Fruit fly (Drosophila melanogaster) whole organism, embryonic: ENCODE measurements around the gene Jhbp7.

Experiments
- BEAF-32 ChIP-seq: fragments of 200-800 bp; sonication (Bioruptor generic); optimal IDR thresholded peaks from 3 replicates; lab custom pipeline; 2017; ENCODE audit warnings: missing biosample characterization, missing genetic modification characterization, mild to moderate bottlenecking, moderate library complexity, missing genetic modification reagents
- CG10274 ChIP-seq: fragments of 200-800 bp; sonication (Bioruptor generic); optimal IDR thresholded peaks from 3 replicates; lab custom pipeline; 2017; ENCODE audit warnings: missing biosample characterization, mild to moderate bottlenecking, missing genetic modification characterization
- CG10959 ChIP-seq: fragments of 200-800 bp; sonication (Bioruptor generic); IDR thresholded peaks from 2 replicates; pipeline ENCODE4 v1.3.6; 2022; ENCODE audit warnings: missing biosample characterization, missing genetic modification characterization
- CG11398 ChIP-seq: fragments of 200-800 bp; sonication (Bioruptor generic); optimal IDR thresholded peaks from 2 replicates; lab custom pipeline; 2016; ENCODE audit warnings: missing biosample characterization, missing genetic modification characterization
- CG11456 ChIP-seq: fragments of 200-800 bp; sonication (Bioruptor generic); IDR thresholded peaks from 3 replicates; pipeline ENCODE4 v1.3.6; 2022; ENCODE audit warnings: missing biosample characterization, missing genetic modification characterization
- CG11696 ChIP-seq: fragments of 200-800 bp; sonication (Bioruptor generic); IDR thresholded peaks from 2 replicates; pipeline ENCODE4 v1.3.6; 2022; ENCODE audit warnings: missing biosample characterization, missing genetic modification characterization
- CG12219 ChIP-seq: fragments of 200-800 bp; sonication (Bioruptor generic); optimal IDR thresholded peaks from 3 replicates; lab custom pipeline; 2018; ENCODE audit warnings: missing biosample characterization, mild to moderate bottlenecking, missing genetic modification characterization
- CG1602 ChIP-seq: fragments of 200-800 bp; sonication (Bioruptor generic); optimal IDR thresholded peaks from 3 replicates; lab custom pipeline; 2016; ENCODE audit warnings: missing biosample characterization, missing genetic modification characterization
- CG16863 ChIP-seq: fragments of 200-800 bp; sonication (Bioruptor generic); optimal IDR thresholded peaks from 3 replicates; lab custom pipeline; 2016; ENCODE audit warnings: missing biosample characterization, missing genetic modification characterization
- CG18619 ChIP-seq: fragments of 200-800 bp; sonication (Bioruptor generic); optimal IDR thresholded peaks from 3 replicates; lab custom pipeline; 2017; ENCODE audit warnings: missing biosample characterization, mild to moderate bottlenecking, missing genetic modification characterization
- CG30431 ChIP-seq: fragments of 200-800 bp; sonication (Bioruptor generic); optimal IDR thresholded peaks from 2 replicates; lab custom pipeline; 2017; ENCODE audit warnings: missing biosample characterization, missing genetic modification characterization
- CG31441 ChIP-seq: fragments of 200-800 bp; sonication (Bioruptor generic); IDR thresholded peaks from 2 replicates; pipeline ENCODE4 v1.3.6; 2022; ENCODE audit warnings: missing biosample characterization, missing genetic modification characterization
- CG33557 ChIP-seq: fragments of 200-800 bp; sonication (Bioruptor generic); optimal IDR thresholded peaks from 2 replicates; lab custom pipeline; 2019; ENCODE audit warnings: missing biosample characterization, mild to moderate bottlenecking, missing genetic modification characterization, moderate library complexity
- CG34376 ChIP-seq: fragments of 200-800 bp; sonication (Bioruptor generic); optimal IDR thresholded peaks from 2 replicates; lab custom pipeline; 2018; ENCODE audit warnings: missing biosample characterization, mild to moderate bottlenecking, missing genetic modification characterization
- CG3726 ChIP-seq: fragments of 200-800 bp; sonication (Bioruptor generic); IDR thresholded peaks from 3 replicates; pipeline ENCODE4, ENCODE4 v1.3.6; 2022; ENCODE audit warnings: missing biosample characterization, missing genetic modification characterization
- CG4282 ChIP-seq: fragments of 200-800 bp; sonication (Bioruptor generic); optimal IDR thresholded peaks from 2 replicates; lab custom pipeline; 2016; ENCODE audit warnings: missing biosample characterization, missing genetic modification characterization
- CG5953 ChIP-seq: fragments of 200-800 bp; sonication (Bioruptor generic); IDR thresholded peaks from 2 replicates; pipeline ENCODE4 v1.3.6; 2022; ENCODE audit warnings: missing biosample characterization, missing genetic modification characterization
- CG6254 ChIP-seq: fragments of 200-800 bp; sonication (Bioruptor generic); optimal IDR thresholded peaks from 3 replicates; lab custom pipeline; 2017; ENCODE audit warnings: mild to moderate bottlenecking, missing biosample characterization, missing genetic modification reagents, missing genetic modification characterization
- CG6683 ChIP-seq: fragments of 200-800 bp; sonication (Bioruptor generic); optimal IDR thresholded peaks from 2 replicates; lab custom pipeline; 2017; ENCODE audit warnings: missing biosample characterization, mild to moderate bottlenecking, missing genetic modification characterization, missing genetic modification reagents
- CG7839 ChIP-seq: fragments of 200-800 bp; sonication (Bioruptor generic); optimal IDR thresholded peaks from 3 replicates; lab custom pipeline; 2018; ENCODE audit warnings: missing biosample characterization, mild to moderate bottlenecking, missing genetic modification characterization, moderate library complexity
- CG8281 ChIP-seq: fragments of 200-800 bp; sonication (Bioruptor generic); optimal IDR thresholded peaks from 2 replicates; lab custom pipeline; 2018; ENCODE audit warnings: missing biosample characterization, mild to moderate bottlenecking, missing genetic modification characterization, moderate library complexity
- CG8359 ChIP-seq: fragments of 200-800 bp; sonication (Bioruptor generic); optimal IDR thresholded peaks from 2 replicates; lab custom pipeline; 2017; ENCODE audit warnings: missing biosample characterization, mild to moderate bottlenecking, missing genetic modification characterization, borderline replicate concordance
- CG9609 ChIP-seq: fragments of 200-800 bp; sonication (Bioruptor generic); optimal IDR thresholded peaks from 3 replicates; lab custom pipeline; 2016; ENCODE audit warnings: missing biosample characterization, missing genetic modification characterization
- CG9727 ChIP-seq: fragments of 200-800 bp; sonication (Bioruptor generic); optimal IDR thresholded peaks from 3 replicates; lab custom pipeline; 2017; ENCODE audit warnings: missing biosample characterization, mild to moderate bottlenecking, missing genetic modification characterization
- CkIIα-i1 ChIP-seq: fragments of 200-800 bp; sonication (Bioruptor generic); IDR thresholded peaks from 2 replicates; pipeline ENCODE4 v1.3.6; 2022; ENCODE audit warnings: missing biosample characterization, missing genetic modification characterization
- Max ChIP-seq: fragments of 200-800 bp; sonication (Bioruptor generic); optimal IDR thresholded peaks from 2 replicates; lab custom pipeline; 2016; ENCODE audit warnings: missing biosample characterization, mild to moderate bottlenecking, missing genetic modification characterization
- NC2α ChIP-seq: fragments of 200-800 bp; sonication (Bioruptor generic); optimal IDR thresholded peaks from 2 replicates; lab custom pipeline; 2016; ENCODE audit warnings: missing biosample characterization, missing genetic modification characterization
- NK7.1 ChIP-seq: fragments of 200-800 bp; sonication (Bioruptor generic); optimal IDR thresholded peaks from 3 replicates; lab custom pipeline; 2016; ENCODE audit warnings: missing biosample characterization, missing genetic modification characterization
- NfI ChIP-seq: fragments of 200-800 bp; sonication (Bioruptor generic); optimal IDR thresholded peaks from 3 replicates; lab custom pipeline; 2018; ENCODE audit warnings: missing biosample characterization, mild to moderate bottlenecking, missing genetic modification characterization, moderate library complexity
- PHDP ChIP-seq: fragments of 200-800 bp; sonication (Bioruptor generic); optimal IDR thresholded peaks from 3 replicates; lab custom pipeline; 2018; ENCODE audit warnings: missing biosample characterization, mild to moderate bottlenecking, missing genetic modification characterization, moderate library complexity
- ac ChIP-seq: fragments of 200-800 bp; sonication (Bioruptor generic); optimal IDR thresholded peaks from 3 replicates; lab custom pipeline; 2017; ENCODE audit warnings: missing biosample characterization, mild to moderate bottlenecking, missing genetic modification characterization
- caup ChIP-seq: fragments of 200-800 bp; sonication (Bioruptor generic); optimal IDR thresholded peaks from 3 replicates; lab custom pipeline; 2017; ENCODE audit warnings: missing biosample characterization, mild to moderate bottlenecking, missing genetic modification characterization, moderate library complexity; ENCODE audit not compliant: severe bottlenecking
- chif ChIP-seq, 2 experiments: fragments of 200-800 bp; sonication (Bioruptor generic); optimal IDR thresholded peaks; 3 replicates each; lab custom pipeline; 2016; ENCODE audit warnings: missing biosample characterization in 2 of 2, missing genetic modification characterization in 2 of 2
- croc ChIP-seq: fragments of 200-800 bp; sonication (Bioruptor generic); conservative IDR thresholded peaks from 3 replicates; pipeline ENCODE4 v1.3.6; 2022; ENCODE audit warnings: missing biosample characterization, missing genetic modification characterization
- danr ChIP-seq: fragments of 200-800 bp; sonication (Bioruptor generic); IDR thresholded peaks from 2 replicates; pipeline ENCODE4 v1.3.6; 2022; ENCODE audit warnings: missing biosample characterization, missing genetic modification characterization
- dysf ChIP-seq: fragments of 200-800 bp; sonication (Bioruptor generic); IDR thresholded peaks from 3 replicates; pipeline ENCODE4 v1.3.6; 2022; ENCODE audit warnings: missing biosample characterization, missing genetic modification characterization
- esg ChIP-seq: fragments of 200-800 bp; sonication (Bioruptor generic); conservative IDR thresholded peaks from 2 replicates; pipeline ENCODE4 v1.3.6; 2022; ENCODE audit warnings: missing biosample characterization, missing genetic modification characterization
- eyg ChIP-seq: fragments of 200-800 bp; sonication (Bioruptor generic); optimal IDR thresholded peaks from 3 replicates; lab custom pipeline; 2016; ENCODE audit warnings: missing biosample characterization, missing genetic modification characterization
- gsb ChIP-seq: fragments of 200-800 bp; sonication (Bioruptor generic); IDR thresholded peaks from 2 replicates; pipeline ENCODE4 v1.3.6; 2022; ENCODE audit warnings: missing biosample characterization, missing genetic modification characterization
- ham ChIP-seq: fragments of 200-800 bp; sonication (Bioruptor generic); IDR thresholded peaks from 2 replicates; pipeline ENCODE4 v1.3.6; 2022; ENCODE audit warnings: missing biosample characterization, missing genetic modification characterization
- maf-S ChIP-seq: fragments of 200-800 bp; sonication (Bioruptor generic); optimal IDR thresholded peaks from 2 replicates; lab custom pipeline; 2016; ENCODE audit warnings: missing biosample characterization, missing genetic modification characterization
- org-1 ChIP-seq: fragments of 200-800 bp; sonication (Bioruptor generic); optimal IDR thresholded peaks from 2 replicates; lab custom pipeline; 2017; ENCODE audit warnings: missing biosample characterization, missing genetic modification characterization
- psq ChIP-seq: fragments of 200-800 bp; sonication (Bioruptor generic); optimal IDR thresholded peaks from 2 replicates; lab custom pipeline; 2017; ENCODE audit warnings: missing biosample characterization, missing genetic modification characterization
- sc ChIP-seq, 3 experiments: fragments of >200 bp in 2 of 3; fragments of 200-800 bp in 1 of 3; sonication (Bioruptor generic) in 1 of 3; optimal IDR thresholded peaks; 2 replicates in 2 of 3; 3 replicates in 1 of 3; lab custom pipeline; 2017; ENCODE audit warnings: mild to moderate bottlenecking in 1 of 3, missing biosample characterization in 1 of 3, missing genetic modification characterization in 1 of 3, missing genetic modification reagents in 1 of 3
- sens ChIP-seq: fragments of 200-800 bp; sonication (Bioruptor generic); peaks from one replicate; lab custom pipeline; 2016; ENCODE audit warnings: missing biosample characterization, missing genetic modification characterization
- slou ChIP-seq: fragments of 200-800 bp; sonication (Bioruptor generic); optimal IDR thresholded peaks from 3 replicates; lab custom pipeline; 2016; ENCODE audit warnings: missing biosample characterization, missing genetic modification characterization
- slp2 ChIP-seq: fragments of 200-800 bp; sonication (Bioruptor generic); optimal IDR thresholded peaks from 2 replicates; lab custom pipeline; 2016; ENCODE audit warnings: missing biosample characterization, missing genetic modification characterization
- ttk ChIP-seq: fragments of 200-800 bp; sonication (Bioruptor generic); IDR thresholded peaks from 2 replicates; pipeline ENCODE4 v2.1.2; 2022; ENCODE audit warnings: missing biosample characterization, missing genetic modification characterization
- unpg ChIP-seq: fragments of 200-800 bp; sonication (Bioruptor generic); optimal IDR thresholded peaks from 3 replicates; lab custom pipeline; 2018; ENCODE audit warnings: missing biosample characterization, mild to moderate bottlenecking, missing genetic modification characterization, moderate library complexity
- z ChIP-seq: fragments of 200-800 bp; sonication (Bioruptor generic); IDR thresholded peaks from 3 replicates; pipeline ENCODE4 v1.3.6; 2022; ENCODE audit warnings: missing biosample characterization, missing genetic modification characterization

Jhbp7 gene

DNA sequence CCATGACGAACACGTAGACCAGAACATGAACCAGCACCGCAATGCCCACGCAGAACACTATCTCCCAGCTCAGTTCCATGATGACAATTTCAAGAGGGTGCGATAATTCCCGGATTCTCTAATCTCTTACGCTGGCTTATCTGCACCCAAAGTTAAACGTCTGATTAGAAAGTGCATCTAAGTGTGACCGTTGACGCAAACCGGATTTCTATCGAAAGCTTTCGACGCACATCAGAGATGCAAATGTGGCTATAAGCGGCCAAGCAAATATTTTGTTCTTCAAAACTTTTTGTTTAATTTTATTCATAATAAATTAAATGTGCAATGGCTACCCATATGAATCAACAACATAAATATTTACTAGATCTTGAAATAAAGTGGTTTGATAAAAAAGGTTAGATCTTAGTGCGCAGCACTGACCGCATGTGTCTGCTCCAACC is 24.9 kb downstream of the Jhbp7 start, which contains the start of the genes Kdsr and CG11858 (continued):
- TF ChIP-seq CG18619, result peak; percentile 25
- no peak for TF ChIP-seq slou (GFP tag; lab: Kevin White, UChicago)
- TF ChIP-seq CG30431 (GFP tag; lab: Kevin White, UChicago), result no peak
- peak; percentile 58; the same call in 1 of the 2 replicates for TF ChIP-seq danr (GFP tag; lab: Robert Waterston, UW)
- peak; percentile 91 for TF ChIP-seq sens (GFP tag; lab: Kevin White, UChicago)
- TF ChIP-seq CG11456 (GFP tag; lab: Robert Waterston, UW), result 0 out of 3 replicates have a peak, but pooled peaks have one; percentile 34
- no peak for TF ChIP-seq CG6254
- TF ChIP-seq Max (GFP tag; lab: Kevin White, UChicago), result peak; percentile 72
- peak; percentile 40 for TF ChIP-seq NfI
- TF ChIP-seq CG11696 (GFP tag; lab: Robert Waterston, UW), result no peak
- peak; percentile 12 for TF ChIP-seq CG1602 (GFP tag; lab: Kevin White, UChicago)
- TF ChIP-seq eyg, result no peak
- TF ChIP-seq PHDP (tag; lab: Kevin White, UChicago), result peak; percentile 75
- TF ChIP-seq ac (GFP tag; lab: Kevin White, UChicago), result no peak
- TF ChIP-seq CG10274 (GFP tag; lab: Kevin White, UChicago), result no peak
- TF ChIP-seq CG12219 (GFP tag; lab: Kevin White, UChicago), result no peak
- TF ChIP-seq CG6683 (GFP tag; lab: Kevin White, UChicago), result peak; percentile 32
- TF ChIP-seq ham (GFP tag; lab: Robert Waterston, UW), result no peak
- peak; percentile 52 for TF ChIP-seq BEAF-32 (GFP tag; lab: Kevin White, UChicago)
- TF ChIP-seq CG7839 (tag; lab: Kevin White, UChicago), result peak; percentile 64
- peak; percentile 40 for TF ChIP-seq maf-S
- TF ChIP-seq CG10959 (GFP tag; lab: Robert Waterston, UW), result 0 out of 2 replicates have a peak, but pooled peaks have one; percentile 34
- TF ChIP-seq CkIIα-i1, result no peak
- TF ChIP-seq CG33557, result peak; percentile 26
- no peak for TF ChIP-seq sc (optimal IDR thresholded peaks at IDR 0.05; lab: Kevin White, UChicago)
- no peak for TF ChIP-seq sc (GFP tag; optimal IDR thresholded peaks at IDR 0.05; lab: Kevin White, UChicago)
- TF ChIP-seq CG34376 (GFP tag; lab: Kevin White, UChicago), result peak; percentile 77
- TF ChIP-seq unpg (GFP tag; lab: Kevin White, UChicago), result peak; percentile 72
- TF ChIP-seq CG4282 (GFP tag; lab: Kevin White, UChicago), result no peak
- peak; percentile 35; the same call in 1 of the 2 replicates for TF ChIP-seq CG5953 (GFP tag; lab: Robert Waterston, UW)
- peak; percentile 43; the same call in 1 of the 2 replicates for TF ChIP-seq ttk (GFP tag; lab: Robert Waterston, UW)
- TF ChIP-seq esg (GFP tag; lab: Robert Waterston, UW), result peak; percentile 36; the same call in 1 of the 2 replicates
- TF ChIP-seq CG11398 (GFP tag; lab: Kevin White, UChicago), result no peak
- TF ChIP-seq CG9727 (GFP tag; lab: Kevin White, UChicago), result peak; percentile 53
- TF ChIP-seq NK7.1 (GFP tag; lab: Kevin White, UChicago), result no peak
- TF ChIP-seq gsb (GFP tag; lab: Robert Waterston, UW), result no peak
- no peak for TF ChIP-seq NC2α
- TF ChIP-seq slp2 (GFP tag; lab: Kevin White, UChicago), result no peak
- TF ChIP-seq CG3726, result no peak
- peak; percentile 7 for TF ChIP-seq CG8281 (tag; lab: Kevin White, UChicago)
- TF ChIP-seq CG9609, result peak; percentile 26
- peak; percentile 39; the same call in 1 of the 3 replicates for TF ChIP-seq croc (GFP tag; lab: Robert Waterston, UW)
- TF ChIP-seq psq (GFP tag; lab: Kevin White, UChicago), result peak; percentile 9
- TF ChIP-seq org-1 (GFP tag; lab: Kevin White, UChicago), result no peak
- peak; percentile 58 for TF ChIP-seq caup (GFP tag; lab: Kevin White, UChicago)
- TF ChIP-seq CG31441 (GFP tag; lab: Robert Waterston, UW), result no peak; the same call in 1 of the 2 replicates
- TF ChIP-seq CG8359 (GFP tag; lab: Kevin White, UChicago), result peak; percentile 16
- TF ChIP-seq z, result 0 out of 3 replicates have a peak, but pooled peaks have one; percentile 29
- peak; percentile 15 for TF ChIP-seq CG16863 (GFP tag; lab: Kevin White, UChicago)
- peak; percentile 70 for TF ChIP-seq dysf (GFP tag; lab: Robert Waterston, UW)
- peak; percentile 49 to 56 for TF ChIP-seq chif (GFP tag; optimal IDR thresholded peaks at IDR 0.05; lab: Kevin White, UChicago)
